Worm (Caenorhabditis elegans): Measurements from ENCODE around the gene K02B2.6.

- TF ChIP-seq mep-1 (tag; optimal IDR thresholded peaks at IDR 0.05) (no peak), unc-62 (GFP tag; optimal IDR thresholded peaks at IDR 0.05) (no peak), lin-13 (tag; optimal IDR thresholded peaks at IDR 0.05) (no peak), lsy-2 (tag; optimal IDR thresholded peaks at IDR 0.05) (no peak), cnd-1 (tag; optimal IDR thresholded peaks at IDR 0.05) (no peak), ces-1 (GFP tag; optimal IDR thresholded peaks at IDR 0.05) (no peak)
Observed at ce11 chrIV:5940608-5941007, 21.5 kb downstream of the K02B2.6 start.
